Worm (Caenorhabditis elegans) whole organism, L1 larva: ENCODE measurements around the gene ndnf-1.

Experiments
- C04F5.9 ChIP-seq: sonication (generic microtip); optimal IDR thresholded peaks from 2 replicates; lab custom pipeline; 2016; ENCODE audit warnings: missing genetic modification characterization, missing compliant biosample characterization
- C16A3.4 ChIP-seq: fragments of 150-350 bp; optimal IDR thresholded peaks from 2 replicates; lab custom pipeline; 2014; ENCODE audit warnings: missing biosample characterization, missing genetic modification characterization
- F16B12.6 ChIP-seq: fragments of 150-350 bp; optimal IDR thresholded peaks from 2 replicates; lab custom pipeline; 2014; ENCODE audit warnings: missing biosample characterization, missing genetic modification characterization
- aha-1 ChIP-seq: fragments of 150-350 bp; optimal IDR thresholded peaks from 2 replicates; lab custom pipeline; 2014; ENCODE audit warnings: missing biosample characterization, missing genetic modification characterization
- blmp-1 ChIP-seq: fragments of 150-350 bp; optimal IDR thresholded peaks from 2 replicates; lab custom pipeline; 2014; ENCODE audit warnings: missing biosample characterization, missing genetic modification characterization
- ceh-8 ChIP-seq: fragments of 200-800 bp; sonication (Bioruptor generic); optimal IDR thresholded peaks from 2 replicates; lab custom pipeline; 2018; ENCODE audit warnings: mild to moderate bottlenecking, missing genetic modification characterization, moderate library complexity, missing compliant biosample characterization
- ceh-82 ChIP-seq, 3 experiments: fragments of 150-350 bp in 1 of 3; sonication (generic microtip) in 2 of 3; optimal IDR thresholded peaks; 2 replicates each; lab custom pipeline; 2014 to 2017; ENCODE audit warnings: missing biosample characterization in 3 of 3, missing genetic modification characterization in 3 of 3
- ceh-88 ChIP-seq: fragments of 200-800 bp; sonication (Bioruptor generic); IDR thresholded peaks from 2 replicates; pipeline ENCODE4 v1.3.6; 2022; ENCODE audit warnings: missing genetic modification characterization, missing compliant biosample characterization
- ces-1 ChIP-seq: fragments of 150-350 bp; optimal IDR thresholded peaks from 2 replicates; lab custom pipeline; 2014; ENCODE audit warnings: missing biosample characterization, missing genetic modification reagents, missing genetic modification characterization
- dpl-1 ChIP-seq, 3 experiments: fragments of 150-350 bp in 2 of 3; sonication (generic microtip) in 1 of 3; optimal IDR thresholded peaks; 2 replicates each; lab custom pipeline; 2014 to 2017; ENCODE audit warnings: missing biosample characterization in 3 of 3, missing genetic modification characterization in 3 of 3, missing genetic modification reagents in 3 of 3
- dsc-1 ChIP-seq: sonication (generic microtip); optimal IDR thresholded peaks from 2 replicates; lab custom pipeline; 2016; ENCODE audit warnings: mild to moderate bottlenecking, missing genetic modification characterization, missing compliant biosample characterization
- efl-1 ChIP-seq, 4 experiments: fragments of 150-350 bp; optimal IDR thresholded peaks in 3 of 4; peaks in 1 of 4; 1 replicate in 1 of 4; 2 replicates in 3 of 4; lab custom pipeline; 2014; ENCODE audit warnings: missing biosample characterization in 2 of 4, missing genetic modification characterization in 2 of 4, missing genetic modification reagents in 2 of 4
- efl-3 ChIP-seq: fragments of 200-800 bp; sonication (Bioruptor generic); optimal IDR thresholded peaks from 2 replicates; lab custom pipeline; 2018; ENCODE audit warnings: mild to moderate bottlenecking, missing genetic modification characterization, missing compliant biosample characterization
- egl-13 ChIP-seq: sonication (generic microtip); optimal IDR thresholded peaks from 2 replicates; lab custom pipeline; 2016; ENCODE audit warnings: missing genotype, missing genetic modification reagents, missing genetic modification characterization, missing compliant biosample characterization
- egl-27 ChIP-seq, 2 experiments: fragments of 150-350 bp in 1 of 2; sonication (generic microtip); optimal IDR thresholded peaks; 3 replicates each; lab custom pipeline; 2017 to 2018; ENCODE audit warnings: missing biosample characterization in 2 of 2, missing genetic modification characterization in 2 of 2, missing genetic modification reagents in 2 of 2
- elt-2 ChIP-seq: sonication (generic microtip); optimal IDR thresholded peaks from 2 replicates; lab custom pipeline; 2016; ENCODE audit warnings: missing genetic modification characterization, mild to moderate bottlenecking, inconsistent platforms, missing compliant biosample characterization, missing genetic modification reagents
- elt-3 ChIP-seq, 6 experiments: fragments of 150-350 bp in 1 of 6; sonication (generic microtip); optimal IDR thresholded peaks; 2 replicates each; lab custom pipeline; 2017 to 2018; ENCODE audit warnings: missing biosample characterization in 6 of 6, missing genetic modification characterization in 6 of 6, inconsistent platforms in 1 of 6
- fkh-10 ChIP-seq: sonication (generic microtip); optimal IDR thresholded peaks from 2 replicates; lab custom pipeline; 2017; ENCODE audit warnings: missing biosample characterization, missing genetic modification reagents, missing genetic modification characterization
- fos-1 ChIP-seq: fragments of 150-350 bp; optimal IDR thresholded peaks from 2 replicates; lab custom pipeline; 2014; ENCODE audit warnings: missing biosample characterization, missing genetic modification characterization
- hlh-17 ChIP-seq: fragments of 200-800 bp; sonication (Bioruptor generic); optimal IDR thresholded peaks from 2 replicates; lab custom pipeline; 2018; ENCODE audit warnings: missing genetic modification characterization, mild to moderate bottlenecking, missing compliant biosample characterization, moderate library complexity, borderline replicate concordance
- irx-1 ChIP-seq: sonication (generic microtip); optimal IDR thresholded peaks from 2 replicates; lab custom pipeline; 2016; ENCODE audit warnings: missing genetic modification characterization, missing compliant biosample characterization
- isw-1 ChIP-seq: fragments of 200-800 bp; sonication (Bioruptor generic); IDR thresholded peaks from 2 replicates; pipeline ENCODE4 v1.3.6; 2022; ENCODE audit warnings: missing genetic modification characterization, missing compliant biosample characterization
- lin-13 ChIP-seq: fragments of 150-350 bp; optimal IDR thresholded peaks from 2 replicates; lab custom pipeline; 2014; ENCODE audit warnings: missing biosample characterization, missing genetic modification reagents, missing genetic modification characterization
- lin-14 ChIP-seq: fragments of 200-800 bp; sonication (Bioruptor generic); optimal IDR thresholded peaks from 2 replicates; lab custom pipeline; 2018; ENCODE audit warnings: mild to moderate bottlenecking, missing genetic modification characterization, moderate library complexity, missing compliant biosample characterization
- lin-35 ChIP-seq, 2 experiments: fragments of 150-350 bp; optimal IDR thresholded peaks; 2 replicates each; lab custom pipeline; 2014; ENCODE audit warnings: missing biosample characterization in 2 of 2, missing genetic modification characterization in 2 of 2, missing genetic modification reagents in 2 of 2
- lir-3 ChIP-seq: sonication (generic microtip); optimal IDR thresholded peaks from 2 replicates; lab custom pipeline; 2016; ENCODE audit warnings: mild to moderate bottlenecking, missing genetic modification characterization, moderate library complexity, missing compliant biosample characterization; ENCODE audit not compliant: poor library complexity
- lsy-2 ChIP-seq, 2 experiments: fragments of 150-350 bp; optimal IDR thresholded peaks; 2 replicates each; lab custom pipeline; 2014; ENCODE audit warnings: missing biosample characterization in 2 of 2, missing genetic modification characterization in 2 of 2
- mdl-1 ChIP-seq, 2 experiments: fragments of 150-350 bp; optimal IDR thresholded peaks; 2 replicates each; lab custom pipeline; 2014 to 2017; ENCODE audit warnings: missing biosample characterization in 2 of 2, missing genetic modification characterization in 2 of 2, inconsistent platforms in 1 of 2
- mef-2 ChIP-seq: fragments of 150-350 bp; optimal IDR thresholded peaks from 2 replicates; lab custom pipeline; 2014; ENCODE audit warnings: missing biosample characterization, missing genetic modification characterization
- mep-1 ChIP-seq: fragments of 150-350 bp; optimal IDR thresholded peaks from 2 replicates; lab custom pipeline; 2014; ENCODE audit warnings: missing biosample characterization, missing genetic modification characterization
- nhr-11 ChIP-seq: fragments of 150-350 bp; optimal IDR thresholded peaks from 2 replicates; lab custom pipeline; 2014; ENCODE audit warnings: missing biosample characterization, missing genetic modification characterization
- nhr-12 ChIP-seq: sonication (generic microtip); optimal IDR thresholded peaks from 2 replicates; lab custom pipeline; 2017; ENCODE audit warnings: missing biosample characterization, missing genetic modification characterization
- nhr-47 ChIP-seq: sonication (generic microtip); optimal IDR thresholded peaks from 2 replicates; lab custom pipeline; 2016; ENCODE audit warnings: mild to moderate bottlenecking, missing genetic modification characterization, moderate library complexity, missing compliant biosample characterization
- nhr-71 ChIP-seq: sonication (generic microtip); optimal IDR thresholded peaks from 2 replicates; lab custom pipeline; 2016; ENCODE audit warnings: mild to moderate bottlenecking, missing genetic modification characterization, moderate library complexity, missing compliant biosample characterization
- nhr-85 ChIP-seq: sonication (generic microtip); peaks from one replicate; lab custom pipeline; 2016; ENCODE audit warnings: missing genetic modification characterization, inconsistent platforms, missing compliant biosample characterization
- pag-3 ChIP-seq: sonication (generic microtip); optimal IDR thresholded peaks from 2 replicates; lab custom pipeline; 2017; ENCODE audit warnings: missing genetic modification characterization, mild to moderate bottlenecking, missing compliant biosample characterization, antibody characterized with exemption, borderline replicate concordance; ENCODE audit not compliant: insufficient read depth
- pax-3 ChIP-seq: fragments of 200-800 bp; sonication (Bioruptor generic); optimal IDR thresholded peaks from 2 replicates; lab custom pipeline; 2018; ENCODE audit warnings: mild to moderate bottlenecking, missing genetic modification characterization, moderate library complexity, missing compliant biosample characterization
- pqm-1 ChIP-seq: sonication (generic microtip); optimal IDR thresholded peaks from 3 replicates; lab custom pipeline; 2017; ENCODE audit warnings: missing biosample characterization, missing genetic modification characterization
- rnt-1 ChIP-seq: sonication (generic microtip); optimal IDR thresholded peaks from 2 replicates; lab custom pipeline; 2016; ENCODE audit warnings: mild to moderate bottlenecking, missing genetic modification characterization, moderate library complexity, missing compliant biosample characterization
- snpc-4 ChIP-seq: fragments of 150-350 bp; optimal IDR thresholded peaks from 2 replicates; lab custom pipeline; 2014; ENCODE audit warnings: missing biosample characterization, missing genetic modification characterization
- snu-23 ChIP-seq: sonication (generic microtip); optimal IDR thresholded peaks from 2 replicates; lab custom pipeline; 2016; ENCODE audit warnings: missing genetic modification characterization, missing compliant biosample characterization
- sox-4 ChIP-seq: sonication (generic microtip); optimal IDR thresholded peaks from 2 replicates; lab custom pipeline; 2016; ENCODE audit warnings: missing genetic modification characterization, missing compliant biosample characterization
- sptf-1 ChIP-seq: fragments of 150-350 bp; optimal IDR thresholded peaks from 2 replicates; lab custom pipeline; 2014; ENCODE audit warnings: missing biosample characterization, missing genetic modification characterization
- swsn-7 ChIP-seq: sonication (generic microtip); optimal IDR thresholded peaks from 2 replicates; lab custom pipeline; 2016; ENCODE audit warnings: missing genetic modification characterization, missing compliant biosample characterization
- tbx-2 ChIP-seq: sonication (generic microtip); optimal IDR thresholded peaks from 2 replicates; lab custom pipeline; 2016; ENCODE audit warnings: missing genetic modification characterization, missing compliant biosample characterization
- unc-86 ChIP-seq: sonication (generic microtip); optimal IDR thresholded peaks from 2 replicates; lab custom pipeline; 2016; ENCODE audit warnings: missing genetic modification characterization, missing compliant biosample characterization
- unc-98 ChIP-seq: fragments of 200-800 bp; sonication (Bioruptor generic); IDR thresholded peaks from 2 replicates; pipeline ENCODE4 v1.3.6; 2022; ENCODE audit warnings: missing genetic modification characterization, missing compliant biosample characterization
- zag-1 ChIP-seq: fragments of 150-350 bp; optimal IDR thresholded peaks from 2 replicates; lab custom pipeline; 2014; ENCODE audit warnings: missing biosample characterization, missing genetic modification characterization

ndnf-1 gene

DNA sequence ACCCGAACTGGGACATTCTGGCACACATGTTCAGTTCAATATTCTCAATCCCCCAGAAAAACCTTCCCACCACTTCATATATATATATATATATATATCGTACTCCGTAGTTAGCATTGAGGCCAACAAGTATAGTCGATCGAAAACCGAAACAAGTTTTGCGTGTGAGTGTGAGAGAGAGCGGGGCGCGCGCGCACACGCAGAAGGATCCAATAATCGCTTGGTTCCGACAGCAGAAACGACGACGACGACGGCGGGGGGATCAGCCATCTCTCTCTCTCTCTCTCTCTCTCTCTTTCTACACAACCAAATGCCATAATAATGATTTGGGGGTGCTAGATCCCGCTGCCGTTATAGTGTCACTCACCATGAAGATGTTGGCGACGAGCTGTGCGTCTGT is 33.9 kb downstream of the ndnf-1 start (continued):
- TF ChIP-seq elt-3 (tag; optimal IDR thresholded peaks at IDR 0.05; lab: Kevin White, UChicago) (no peak), snu-23 (GFP tag; lab: Kevin White, UChicago) (peak; percentile 56), tbx-2 (tag; lab: Kevin White, UChicago) (no peak), snpc-4 (no peak), egl-13 (tag; lab: Kevin White, UChicago) (no peak), nhr-11 (tag; lab: Kevin White, UChicago) (no peak), pax-3 (tag; lab: Kevin White, UChicago) (no peak), ceh-82 (tag; optimal IDR thresholded peaks at IDR 0.05; lab: Kevin White, UChicago) (peak in 1 of 3 experiments; percentile 9), mdl-1 (tag; optimal IDR thresholded peaks at IDR 0.05; lab: Kevin White, UChicago) (no peak)

DNA sequence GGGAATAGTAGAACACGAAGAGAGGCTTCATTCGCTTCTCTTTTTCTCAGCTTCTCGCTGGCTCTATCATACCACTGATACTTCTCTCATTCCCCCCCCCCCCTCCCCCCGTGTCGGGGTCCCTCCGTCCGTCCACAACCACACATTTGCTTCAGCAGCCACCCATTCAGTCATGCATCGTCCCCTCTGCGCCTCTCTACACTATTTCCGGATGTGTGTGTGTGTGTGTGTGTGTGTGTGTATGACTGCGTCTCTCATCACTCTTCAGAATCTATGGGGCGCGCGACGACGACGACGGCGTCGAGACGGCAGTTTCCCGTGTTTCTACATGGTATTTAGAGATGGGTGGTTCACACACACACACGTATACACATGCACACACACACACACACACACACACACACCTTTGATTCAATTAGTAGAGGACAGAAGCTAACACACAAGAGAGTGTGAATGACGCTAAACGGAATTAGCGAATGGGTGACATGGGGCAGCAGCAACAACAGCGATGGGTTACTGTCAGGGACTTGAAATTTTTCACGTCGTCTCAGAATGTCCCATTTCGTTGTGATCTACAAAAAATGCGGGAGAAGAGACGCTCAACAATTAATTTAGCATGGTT is 35.4 kb downstream of the ndnf-1 start:
- TF ChIP-seq pax-3 (tag; lab: Kevin White, UChicago) (peak; percentile 78), efl-3 (GFP tag; lab: Kevin White, UChicago) (no peak), nhr-47 (peak; percentile 69), zag-1 (tag; lab: Kevin White, UChicago) (no peak), rnt-1 (tag; lab: Kevin White, UChicago) (peak; percentile 66), tbx-2 (tag; lab: Kevin White, UChicago) (peak; percentile 16), pqm-1 (tag; lab: Kevin White, UChicago) (no peak), pag-3 (no peak), mdl-1 (tag; optimal IDR thresholded peaks at IDR 0.05; lab: Kevin White, UChicago) (peak in 1 of 2 experiments; percentile 43), lin-14 (GFP tag; lab: Kevin White, UChicago) (peak; percentile 97), aha-1 (tag; lab: Kevin White, UChicago) (no peak), unc-98 (no peak), nhr-71 (tag; lab: Kevin White, UChicago) (peak; percentile 70), swsn-7 (tag; lab: Kevin White, UChicago) (peak; percentile 49), lsy-2 (tag; optimal IDR thresholded peaks at IDR 0.05; lab: Kevin White, UChicago) (peak; percentile 54 to 64), ces-1 (GFP tag; lab: Kevin White, UChicago) (no peak), C16A3.4 (no peak), unc-86 (peak; percentile 60), mef-2 (tag; lab: Kevin White, UChicago) (peak; percentile 50), C04F5.9 (no peak), F16B12.6 (tag; lab: Kevin White, UChicago) (no peak), snu-23 (GFP tag; lab: Kevin White, UChicago) (peak; percentile 48), sptf-1 (tag; lab: Kevin White, UChicago) (no peak), egl-13 (tag; lab: Kevin White, UChicago) (peak; percentile 14), elt-2 (tag; lab: Kevin White, UChicago) (no peak), hlh-17 (GFP tag; lab: Kevin White, UChicago) (no peak), efl-1 (optimal IDR thresholded peaks at IDR 0.05; lab: Kevin White, UChicago) (peak; percentile 36 to 60), efl-1 (GFP tag; optimal IDR thresholded peaks at IDR 0.05 in 1 of 2; lab: Kevin White, UChicago) (peak in 1 of 2 experiments; percentile 92), lin-35 (GFP tag; optimal IDR thresholded peaks at IDR 0.05; lab: Kevin White, UChicago) (peak; percentile 3 to 62), isw-1 (peak; percentile 53), blmp-1 (tag; lab: Kevin White, UChicago) (peak; percentile 58), nhr-12 (tag; lab: Kevin White, UChicago) (no peak), fos-1 (no peak), fkh-10 (GFP tag; lab: Kevin White, UChicago) (peak; percentile 59), egl-27 (tag; optimal IDR thresholded peaks at IDR 0.05; lab: Kevin White, UChicago) (no peak), lin-13 (GFP tag; lab: Kevin White, UChicago) (peak; percentile 28), irx-1 (tag; lab: Kevin White, UChicago) (peak; percentile 54), dpl-1 (GFP tag; optimal IDR thresholded peaks at IDR 0.05; lab: Kevin White, UChicago) (peak in 1 of 3 experiments; percentile 12), lir-3 (tag; lab: Kevin White, UChicago) (peak; percentile 14), nhr-85 (tag; lab: Kevin White, UChicago) (peak; percentile 73), dsc-1 (tag; lab: Kevin White, UChicago) (no peak), sox-4 (tag; lab: Kevin White, UChicago) (no peak), ceh-8 (GFP tag; lab: Kevin White, UChicago) (peak; percentile 76), ceh-88 (GFP tag; lab: Robert Waterston, UW) (no peak), mep-1 (peak; percentile 39)
